Worm (Caenorhabditis elegans) whole organism, L3 larva: ENCODE data around the gene T01D3.1.

Source experiments
- R02D3.7 ChIP-seq: fragments of 150-350 bp; optimal IDR thresholded peaks from 2 replicates; lab custom pipeline; 2014; ENCODE audit warnings: missing biosample characterization, missing genetic modification characterization
- ZK546.5 ChIP-seq: sonication (generic microtip); optimal IDR thresholded peaks from 2 replicates; lab custom pipeline; 2017; ENCODE audit warnings: missing biosample characterization, missing genetic modification characterization
- aly-2 ChIP-seq: fragments of 150-350 bp; optimal IDR thresholded peaks from 2 replicates; lab custom pipeline; 2014; ENCODE audit warnings: missing biosample characterization, missing genetic modification characterization
- ama-1 ChIP-seq: fragments of 150-350 bp; optimal IDR thresholded peaks from 2 replicates; lab custom pipeline; 2018
- ceh-16 ChIP-seq: sonication (generic microtip); optimal IDR thresholded peaks from 2 replicates; lab custom pipeline; 2017; ENCODE audit warnings: missing biosample characterization, missing genetic modification characterization
- ceh-28 ChIP-seq: fragments of 150-350 bp; optimal IDR thresholded peaks from 2 replicates; lab custom pipeline; 2014; ENCODE audit warnings: missing biosample characterization, missing genetic modification reagents, missing genetic modification characterization
- ceh-82 ChIP-seq: fragments of 150-350 bp; optimal IDR thresholded peaks from 2 replicates; lab custom pipeline; 2014; ENCODE audit warnings: missing biosample characterization, missing genetic modification characterization
- ceh-9 ChIP-seq: sonication (generic microtip); optimal IDR thresholded peaks from 2 replicates; lab custom pipeline; 2018; ENCODE audit warnings: missing biosample characterization, missing genetic modification characterization
- daf-12 ChIP-seq: fragments of 150-350 bp; optimal IDR thresholded peaks from 2 replicates; lab custom pipeline; 2014; ENCODE audit warnings: missing biosample characterization, missing genetic modification reagents, missing genetic modification characterization
- egl-27 ChIP-seq: sonication (generic microtip); optimal IDR thresholded peaks from 4 replicates; lab custom pipeline; 2017; ENCODE audit warnings: missing biosample characterization, missing genetic modification reagents, missing genetic modification characterization
- egl-5 ChIP-seq: fragments of 150-350 bp; optimal IDR thresholded peaks from 2 replicates; lab custom pipeline; 2017; ENCODE audit warnings: missing biosample characterization, missing genetic modification reagents, missing genetic modification characterization, inconsistent platforms
- elt-1 ChIP-seq: fragments of 150-350 bp; optimal IDR thresholded peaks from 2 replicates; lab custom pipeline; 2014; ENCODE audit warnings: missing biosample characterization, missing genetic modification characterization
- elt-2 ChIP-seq: sonication (generic microtip); optimal IDR thresholded peaks from 2 replicates; lab custom pipeline; 2016; ENCODE audit warnings: missing genetic modification reagents, mild to moderate bottlenecking, missing genetic modification characterization, missing compliant biosample characterization
- elt-3 ChIP-seq, 3 experiments: fragments of 150-350 bp in 1 of 3; sonication (generic microtip) in 2 of 3; optimal IDR thresholded peaks; 2 replicates in 2 of 3; 4 replicates in 1 of 3; lab custom pipeline; 2014 to 2017; ENCODE audit warnings: missing biosample characterization in 3 of 3, missing genetic modification characterization in 3 of 3
- eor-1 ChIP-seq, 2 experiments: fragments of 150-350 bp; optimal IDR thresholded peaks; 2 replicates each; lab custom pipeline; 2014 to 2018; ENCODE audit warnings: missing biosample characterization in 2 of 2, missing genetic modification characterization in 2 of 2
- fkh-10 ChIP-seq: sonication (generic microtip); optimal IDR thresholded peaks from 2 replicates; lab custom pipeline; 2017; ENCODE audit warnings: missing biosample characterization, missing genetic modification reagents, missing genetic modification characterization
- fkh-2 ChIP-seq: fragments of 150-350 bp; optimal IDR thresholded peaks from 2 replicates; lab custom pipeline; 2014; ENCODE audit warnings: missing biosample characterization, missing genetic modification reagents, missing genetic modification characterization
- fos-1 ChIP-seq: fragments of 150-350 bp; optimal IDR thresholded peaks from 2 replicates; lab custom pipeline; 2014; ENCODE audit warnings: missing biosample characterization, missing genetic modification characterization
- hmg-11 ChIP-seq: sonication (generic microtip); optimal IDR thresholded peaks from 2 replicates; lab custom pipeline; 2016; ENCODE audit warnings: missing genetic modification characterization, missing compliant biosample characterization
- jun-1 ChIP-seq: fragments of 150-350 bp; optimal IDR thresholded peaks from 2 replicates; lab custom pipeline; 2014; ENCODE audit warnings: missing biosample characterization, missing genetic modification reagents, missing genetic modification characterization
- lin-15B ChIP-seq: fragments of 150-350 bp; optimal IDR thresholded peaks from 2 replicates; lab custom pipeline; 2014; ENCODE audit warnings: missing biosample characterization, missing genetic modification characterization
- lin-39 ChIP-seq: fragments of 150-350 bp; optimal IDR thresholded peaks from 2 replicates; lab custom pipeline; 2018; ENCODE audit warnings: missing biosample characterization, missing genetic modification reagents, missing genetic modification characterization
- lsy-12 ChIP-seq: sonication (generic microtip); optimal IDR thresholded peaks from 2 replicates; lab custom pipeline; 2016; ENCODE audit warnings: mild to moderate bottlenecking, missing genetic modification characterization, missing compliant biosample characterization
- mdl-1 ChIP-seq: fragments of 150-350 bp; optimal IDR thresholded peaks from 2 replicates; lab custom pipeline; 2014; ENCODE audit warnings: missing biosample characterization, missing genetic modification characterization
- mml-1 ChIP-seq: fragments of 150-350 bp; sonication (generic microtip); optimal IDR thresholded peaks from 3 replicates; lab custom pipeline; 2014; ENCODE audit warnings: missing biosample characterization, missing genetic modification characterization
- nfya-1 ChIP-seq: sonication (generic microtip); optimal IDR thresholded peaks from 2 replicates; lab custom pipeline; 2017; ENCODE audit warnings: missing genetic modification characterization, mild to moderate bottlenecking, missing compliant biosample characterization, antibody characterized with exemption, moderate library complexity; ENCODE audit not compliant: insufficient read depth
- nhr-11 ChIP-seq: fragments of 150-350 bp; optimal IDR thresholded peaks from 2 replicates; lab custom pipeline; 2014; ENCODE audit warnings: missing biosample characterization, missing genetic modification characterization
- nhr-12 ChIP-seq: fragments of 150-350 bp; optimal IDR thresholded peaks from 2 replicates; lab custom pipeline; 2014; ENCODE audit warnings: missing biosample characterization, missing genetic modification characterization
- nhr-23 ChIP-seq: fragments of 150-350 bp; optimal IDR thresholded peaks from 2 replicates; lab custom pipeline; 2014; ENCODE audit warnings: missing biosample characterization, missing genetic modification reagents, missing genetic modification characterization
- nhr-237 ChIP-seq: fragments of 150-350 bp; optimal IDR thresholded peaks from 2 replicates; lab custom pipeline; 2014; ENCODE audit warnings: missing biosample characterization, missing genetic modification characterization
- nhr-25 ChIP-seq: sonication (generic microtip); optimal IDR thresholded peaks from 2 replicates; lab custom pipeline; 2017; ENCODE audit warnings: missing biosample characterization, missing genetic modification characterization
- nhr-28 ChIP-seq: fragments of 150-350 bp; optimal IDR thresholded peaks from 2 replicates; lab custom pipeline; 2014; ENCODE audit warnings: missing biosample characterization, missing genetic modification characterization
- nhr-43 ChIP-seq: sonication (generic microtip); optimal IDR thresholded peaks from 2 replicates; lab custom pipeline; 2016; ENCODE audit warnings: mild to moderate bottlenecking, missing genetic modification characterization, missing compliant biosample characterization; ENCODE audit not compliant: poor library complexity, severe bottlenecking
- nhr-67 ChIP-seq: fragments of 150-350 bp; optimal IDR thresholded peaks from 2 replicates; lab custom pipeline; 2014; ENCODE audit warnings: missing biosample characterization, missing genetic modification characterization
- nhr-76 ChIP-seq: fragments of 150-350 bp; sonication (generic microtip); optimal IDR thresholded peaks from 5 replicates; lab custom pipeline; 2014; ENCODE audit warnings: missing biosample characterization, missing genetic modification characterization
- nhr-77 ChIP-seq: fragments of 150-350 bp; optimal IDR thresholded peaks from 2 replicates; lab custom pipeline; 2014; ENCODE audit warnings: missing biosample characterization, missing genetic modification characterization
- pha-4 ChIP-seq: fragments of 150-350 bp; optimal IDR thresholded peaks from 2 replicates; lab custom pipeline; 2014; ENCODE audit warnings: missing biosample characterization, missing genetic modification reagents, missing genetic modification characterization
- pqm-1 ChIP-seq: fragments of 150-350 bp; optimal IDR thresholded peaks from 2 replicates; lab custom pipeline; 2017; ENCODE audit warnings: missing biosample characterization, missing genetic modification characterization, inconsistent platforms
- sea-2 ChIP-seq: fragments of 150-350 bp; sonication (generic microtip); optimal IDR thresholded peaks from 4 replicates; lab custom pipeline; 2014; ENCODE audit warnings: missing biosample characterization, missing genetic modification reagents, missing genetic modification characterization
- skn-1 ChIP-seq: fragments of 150-350 bp; optimal IDR thresholded peaks from 2 replicates; lab custom pipeline; 2014; ENCODE audit warnings: missing biosample characterization, missing genetic modification characterization
- snpc-4 ChIP-seq: fragments of 150-350 bp; optimal IDR thresholded peaks from 2 replicates; lab custom pipeline; 2014; ENCODE audit warnings: missing biosample characterization, missing genetic modification characterization
- tbx-2 ChIP-seq: sonication (generic microtip); optimal IDR thresholded peaks from 2 replicates; lab custom pipeline; 2016; ENCODE audit warnings: mild to moderate bottlenecking, missing genetic modification characterization, missing compliant biosample characterization
- unc-39 ChIP-seq: sonication (generic microtip); optimal IDR thresholded peaks from 4 replicates; lab custom pipeline; 2017; ENCODE audit warnings: missing biosample characterization, missing genetic modification characterization
- unc-62 ChIP-seq: fragments of 150-350 bp; sonication (generic microtip); optimal IDR thresholded peaks from 4 replicates; lab custom pipeline; 2014; ENCODE audit warnings: missing biosample characterization, missing genetic modification reagents, missing genetic modification characterization
- zag-1 ChIP-seq: fragments of 150-350 bp; optimal IDR thresholded peaks from 2 replicates; lab custom pipeline; 2014; ENCODE audit warnings: missing biosample characterization, missing genetic modification characterization
- ztf-11 ChIP-seq: fragments of 150-350 bp; optimal IDR thresholded peaks from 2 replicates; lab custom pipeline; 2014; ENCODE audit warnings: missing biosample characterization, missing genetic modification characterization
- ztf-4 ChIP-seq: fragments of 150-350 bp; optimal IDR thresholded peaks from 2 replicates; lab custom pipeline; 2014; ENCODE audit warnings: missing biosample characterization, missing genetic modification characterization

T01D3.1 gene

ce11 chrV:13656346-13657254, 33.1 kb upstream of the T01D3.1 start:
- TF ChIP-seq jun-1 (tag; lab: Kevin White, UChicago) (peak; percentile 52), nhr-25 (tag; lab: Kevin White, UChicago) (peak; percentile 98), elt-3 (tag; optimal IDR thresholded peaks at IDR 0.05; lab: Kevin White, UChicago) (peak in 1 of 3 experiments; percentile 79), snpc-4 (tag; lab: Kevin White, UChicago) (no peak), nhr-77 (tag; lab: Kevin White, UChicago) (no peak), hmg-11 (tag; lab: Kevin White, UChicago) (no peak), nhr-28 (tag; lab: Kevin White, UChicago) (peak; percentile 45), ceh-82 (tag; lab: Kevin White, UChicago) (no peak), mml-1 (no peak), ama-1 (lab: Kevin White, UChicago) (peak; percentile 95), fos-1 (tag; lab: Kevin White, UChicago) (no peak), elt-1 (tag; lab: Kevin White, UChicago) (no peak), R02D3.7 (tag; lab: Kevin White, UChicago) (peak; percentile 23), nhr-23 (peak; percentile 94), eor-1 (tag; optimal IDR thresholded peaks at IDR 0.05; lab: Kevin White, UChicago) (no peak), pha-4 (tag; lab: Kevin White, UChicago) (peak; percentile 52), skn-1 (tag; lab: Kevin White, UChicago) (no peak), zag-1 (no peak), fkh-10 (GFP tag; lab: Kevin White, UChicago) (no peak), tbx-2 (peak; percentile 24), ceh-9 (tag; lab: Kevin White, UChicago) (no peak), nhr-237 (no peak), unc-39 (tag; lab: Kevin White, UChicago) (no peak), aly-2 (no peak), ztf-11 (tag; lab: Kevin White, UChicago) (no peak), egl-27 (tag; lab: Kevin White, UChicago) (peak; percentile 25), ceh-28 (tag; lab: Kevin White, UChicago) (peak; percentile 45), lsy-12 (tag; lab: Kevin White, UChicago) (peak; percentile 69), nhr-67 (tag; lab: Kevin White, UChicago) (no peak), nhr-43 (tag; lab: Kevin White, UChicago) (peak; percentile 91), lin-15B (tag; lab: Kevin White, UChicago) (no peak), nfya-1 (tag; lab: Kevin White, UChicago) (peak; percentile 39), nhr-11 (tag; lab: Kevin White, UChicago) (no peak), lin-39 (tag; lab: Kevin White, UChicago) (peak; percentile 47), unc-62 (GFP tag; lab: Kevin White, UChicago) (peak; percentile 95), ceh-16 (no peak), sea-2 (GFP tag; lab: Kevin White, UChicago) (no peak), nhr-12 (tag; lab: Kevin White, UChicago) (no peak), nhr-76 (no peak), ZK546.5 (no peak), ztf-4 (tag; lab: Kevin White, UChicago) (no peak), daf-12 (tag; lab: Kevin White, UChicago) (no peak), pqm-1 (tag; lab: Kevin White, UChicago) (peak; percentile 77), elt-2 (tag; lab: Kevin White, UChicago) (peak; percentile 95), egl-5 (no peak), mdl-1 (no peak), fkh-2 (tag; lab: Kevin White, UChicago) (no peak)
